Fruit fly (Drosophila melanogaster): ENCODE results near the gene Or98b.

Gene Or98b

DNA sequence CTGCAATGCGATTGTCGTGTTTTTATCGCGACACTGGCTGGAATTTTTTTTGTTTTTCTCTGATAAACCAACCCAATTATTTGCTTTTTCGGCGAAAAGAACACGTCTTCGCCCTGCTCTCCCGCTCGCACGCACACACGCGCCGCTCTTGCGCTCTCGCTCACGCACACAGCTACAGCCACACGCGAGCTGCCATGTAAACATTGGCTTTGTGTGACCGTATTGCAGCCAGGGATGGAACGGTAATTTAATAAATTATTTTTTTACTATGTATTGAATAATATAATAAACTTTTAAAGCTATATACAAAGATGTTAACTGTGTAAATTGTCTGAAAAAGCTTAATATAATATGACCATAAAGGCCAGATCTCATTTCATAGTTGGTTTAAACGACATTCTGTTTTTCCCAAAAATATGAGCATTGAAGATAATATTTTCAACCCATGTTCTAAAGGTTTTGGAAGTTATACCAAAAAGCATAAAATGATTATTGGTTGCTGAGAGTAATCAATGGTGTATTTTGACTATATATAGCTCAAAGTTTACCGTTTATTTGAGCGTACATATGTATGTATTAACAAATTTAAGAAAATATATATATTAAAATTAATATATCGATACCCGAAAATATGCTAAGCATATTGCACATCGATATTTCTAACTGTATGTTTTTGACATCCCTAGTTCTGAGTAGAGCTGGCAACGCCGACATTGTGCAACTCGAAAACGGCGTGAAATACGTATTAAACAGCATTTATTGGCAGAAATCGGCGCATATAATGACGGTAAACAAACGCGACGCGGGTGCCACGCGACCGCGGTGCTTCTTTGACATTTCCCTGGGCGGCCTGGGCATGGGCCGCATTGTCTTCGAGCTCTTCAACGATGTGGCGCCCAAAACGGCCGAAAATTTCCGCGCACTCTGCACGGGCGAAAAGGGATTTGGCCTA is 12.1 kb upstream of the Or98b start, which contains the start of the genes Gfat2 and Moca-cyp (continued):
- TF ChIP-seq dysf (GFP tag; IDR thresholded peaks at IDR 0.05) (peak; percentile 43; the same call in 2 of the 3 replicates), Atf3 (GFP tag; optimal IDR thresholded peaks at IDR 0.05) (no peak), emc (GFP tag; optimal IDR thresholded peaks at IDR 0.05) (no peak), PHDP (tag; optimal IDR thresholded peaks at IDR 0.05) (peak; percentile 75), pum (GFP tag; optimal IDR thresholded peaks at IDR 0.05) (no peak), Dad (GFP tag; optimal IDR thresholded peaks at IDR 0.05) (peak; percentile 30), NFAT (GFP tag; IDR thresholded peaks at IDR 0.05) (peak; percentile 83), CG1024 (GFP tag; IDR thresholded peaks at IDR 0.05) (peak; percentile 60), CG10274 (GFP tag; optimal IDR thresholded peaks at IDR 0.05) (peak; percentile 33), Sry-β (GFP tag; optimal IDR thresholded peaks at IDR 0.05) (no peak), CG6689 (GFP tag; IDR thresholded peaks at IDR 0.05) (peak; percentile 60), NC2α (GFP tag; optimal IDR thresholded peaks at IDR 0.05) (no peak), chm (GFP tag; IDR thresholded peaks at IDR 0.05) (peak; percentile 49; the same call in 1 of the 2 replicates), Rfx (GFP tag; IDR thresholded peaks at IDR 0.05) (peak; percentile 85), gro (GFP tag; optimal IDR thresholded peaks at IDR 0.05) (peak; percentile 34), CG11085 (GFP tag; IDR thresholded peaks at IDR 0.05) (peak; percentile 45; the same call in 1 of the 2 replicates), Dref (GFP tag; IDR thresholded peaks at IDR 0.05) (peak; percentile 74), tna (GFP tag; IDR thresholded peaks at IDR 0.05; ENCODE audit: partially characterized antibody) (no peak), toy (GFP tag; IDR thresholded peaks at IDR 0.05) (no peak), ham (GFP tag; IDR thresholded peaks at IDR 0.05) (no peak), prd (optimal IDR thresholded peaks at IDR 0.05) (no peak), prd (GFP tag; IDR thresholded peaks at IDR 0.05) (peak; percentile 65; the same call in 2 of the 3 replicates), Oaz (GFP tag; IDR thresholded peaks at IDR 0.05) (0 out of 2 replicates have a peak, but pooled peaks have one; percentile 22), Adf1 (GFP tag; IDR thresholded peaks at IDR 0.05) (no peak; the same call in 1 of the 2 replicates), CG16813 (GFP tag; IDR thresholded peaks at IDR 0.05; ENCODE audit: partially characterized antibody) (peak; percentile 73), caup (GFP tag; optimal IDR thresholded peaks at IDR 0.05; ENCODE audit: severe bottlenecking) (peak; percentile 62), CG3163 (GFP tag; optimal IDR thresholded peaks at IDR 0.05) (no peak), mirr (GFP tag; optimal IDR thresholded peaks at IDR 0.05) (peak; percentile 51), Asciz (GFP tag; optimal IDR thresholded peaks at IDR 0.05) (peak; percentile 7), da (GFP tag; optimal IDR thresholded peaks at IDR 0.05) (no peak), CG2678 (tag; optimal IDR thresholded peaks at IDR 0.05) (peak; percentile 68), CG1832 (GFP tag; optimal IDR thresholded peaks at IDR 0.05) (peak; percentile 96), Xbp1 (GFP tag; optimal IDR thresholded peaks at IDR 0.05) (peak; percentile 89), bbx (GFP tag; IDR thresholded peaks at IDR 0.05; ENCODE audit: partially characterized antibody) (peak; percentile 69), Neu2 (GFP tag; optimal IDR thresholded peaks at IDR 0.05; ENCODE audit: borderline replicate concordance) (no peak), CG12236 (GFP tag; optimal IDR thresholded peaks at IDR 0.05) (no peak), inv (GFP tag; IDR thresholded peaks at IDR 0.05; ENCODE audit: partially characterized antibody) (peak; percentile 65), Elba2 (GFP tag; optimal IDR thresholded peaks at IDR 0.05) (peak; percentile 19), jing (GFP tag; optimal IDR thresholded peaks at IDR 0.05) (peak; percentile 15), pan (optimal IDR thresholded peaks at IDR 0.05) (no peak), pan (GFP tag; optimal IDR thresholded peaks at IDR 0.05 in 1 of 2, IDR thresholded peaks at IDR 0.05 in 1 of 2) (peak in 1 of 2 experiments; percentile 76), CG3281 (GFP tag; optimal IDR thresholded peaks at IDR 0.05) (peak; percentile 61), ap (GFP tag; IDR thresholded peaks at IDR 0.05) (0 out of 2 replicates have a peak, but pooled peaks have one; percentile 40), CG9215 (GFP tag; IDR thresholded peaks at IDR 0.05) (peak; percentile 32; the same call in 1 of the 2 replicates), Opbp (GFP tag; IDR thresholded peaks at IDR 0.05; ENCODE audit: partially characterized antibody) (peak; percentile 61; the same call in 2 of the 3 replicates), jigr1 (GFP tag; IDR thresholded peaks at IDR 0.05) (no peak; the same call in 2 of the 3 replicates), gsb (GFP tag; IDR thresholded peaks at IDR 0.05) (no peak), ATbp (GFP tag; optimal IDR thresholded peaks at IDR 0.05) (peak; percentile 41)
